Worm (Caenorhabditis elegans): ENCODE data around the gene dmsr-3.
A peak's percentile ranks its signal among the peaks of the same experiment; 100 is the strongest.

The dmsr-3 gene

DNA sequence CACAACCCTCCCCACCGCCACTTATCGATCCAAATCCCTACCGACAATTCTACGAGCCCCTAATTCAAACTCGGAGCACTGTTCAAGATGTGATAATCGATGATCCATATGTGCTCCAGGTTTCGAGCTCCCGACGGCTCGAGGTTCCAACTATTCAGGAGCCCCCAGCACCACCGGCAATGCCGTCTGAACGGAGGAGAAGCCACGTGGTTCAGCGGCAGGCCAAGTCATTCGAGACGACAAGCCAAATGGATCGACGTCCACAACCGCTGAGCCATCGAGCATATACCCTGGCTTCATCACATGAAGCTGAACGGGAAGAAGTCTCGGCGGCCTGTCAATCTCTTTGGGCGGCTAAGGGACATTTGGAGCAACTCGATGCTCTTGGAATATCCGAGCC is 55.4 kb downstream of the dmsr-3 start:
- TF ChIP-seq set-16 (GFP tag; IDR thresholded peaks at IDR 0.05) (peak; percentile 71), jun-1 (tag; optimal IDR thresholded peaks at IDR 0.05) (no peak), D1046.2 (GFP tag; IDR thresholded peaks at IDR 0.05) (0 out of 2 replicates have a peak, but pooled peaks have one; percentile 14)

DNA sequence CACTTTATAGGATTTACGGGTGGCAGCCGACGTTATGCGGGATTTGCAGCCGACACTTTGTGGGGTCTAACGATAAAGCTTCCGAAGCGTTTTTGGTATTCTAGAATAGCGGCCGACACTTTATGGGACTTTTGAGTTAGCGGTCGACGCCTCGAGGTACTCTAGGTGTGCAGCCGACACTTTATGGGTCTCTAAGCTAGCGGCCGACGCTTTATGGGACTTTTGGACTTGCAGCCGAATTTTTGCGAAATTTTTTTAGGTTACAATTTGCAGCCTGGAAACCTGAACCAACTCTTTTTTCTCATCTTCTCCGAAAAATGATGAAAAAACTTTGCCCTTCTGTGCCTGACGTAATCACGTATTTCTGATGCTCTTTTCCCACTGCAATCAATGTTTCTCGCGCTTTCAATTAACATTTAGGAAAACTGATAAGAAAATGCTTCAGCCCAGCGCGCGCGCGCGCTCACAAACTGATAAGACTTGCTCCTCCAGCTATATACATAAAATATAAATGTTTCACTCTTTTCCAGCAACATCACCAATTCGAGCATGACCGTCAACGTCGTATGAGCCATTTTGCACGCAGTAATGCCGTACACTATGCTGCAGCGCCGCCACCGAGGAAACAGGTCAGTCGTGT is 56.7 kb downstream of the dmsr-3 start:
- TF ChIP-seq nhr-77 (tag; optimal IDR thresholded peaks at IDR 0.05) (peak; percentile 40), unc-62 (GFP tag; optimal IDR thresholded peaks at IDR 0.05 in 1 of 2) (no peak), unc-62 (tag; optimal IDR thresholded peaks at IDR 0.05) (no peak), dmd-8 (GFP tag; IDR thresholded peaks at IDR 0.05) (no peak), spr-1 (tag; optimal IDR thresholded peaks at IDR 0.05) (no peak), hlh-11 (tag; optimal IDR thresholded peaks at IDR 0.05) (peak; percentile 81), madf-9 (GFP tag; conservative IDR thresholded peaks at IDR 0.05) (0 out of 2 replicates have a peak, but pooled peaks have one; percentile 20), pqm-1 (tag; optimal IDR thresholded peaks at IDR 0.05) (peak; percentile 87), hlh-30 (tag; optimal IDR thresholded peaks at IDR 0.05; ENCODE audit: insufficient read depth) (peak; percentile 69), lin-38 (GFP tag; IDR thresholded peaks at IDR 0.05) (no peak), mdl-1 (tag; optimal IDR thresholded peaks at IDR 0.05) (peak in 1 of 2 experiments; percentile 15), hif-1 (tag; optimal IDR thresholded peaks at IDR 0.05) (peak in 1 of 2 experiments; percentile 27), dve-1 (tag; optimal IDR thresholded peaks at IDR 0.05; ENCODE audit: insufficient read depth) (peak; percentile 67), aha-1 (tag) (peak; percentile 91), madf-5 (GFP tag; IDR thresholded peaks at IDR 0.05) (no peak), jun-1 (tag; optimal IDR thresholded peaks at IDR 0.05) (no peak), daf-16 (GFP tag; optimal IDR thresholded peaks at IDR 0.05) (no peak), daf-16 (tag; optimal IDR thresholded peaks at IDR 0.05) (peak; percentile 77), mes-2 (tag; optimal IDR thresholded peaks at IDR 0.05; ENCODE audit: poor library complexity, severe bottlenecking) (peak; percentile 53), mxl-2 (GFP tag; conservative IDR thresholded peaks at IDR 0.05) (0 out of 2 replicates have a peak, but pooled peaks have one; percentile 13), daf-19 (GFP tag; conservative IDR thresholded peaks at IDR 0.05) (no peak), tra-1 (GFP tag; IDR thresholded peaks at IDR 0.05) (peak; percentile 66; the same call in 1 of the 2 replicates), unc-130 (GFP tag; optimal IDR thresholded peaks at IDR 0.05) (no peak), lsy-2 (tag; optimal IDR thresholded peaks at IDR 0.05) (peak in 1 of 2 experiments; percentile 15), lin-1 (GFP tag; IDR thresholded peaks at IDR 0.05) (peak; percentile 45; the same call in 1 of the 2 replicates), nhr-28 (tag; optimal IDR thresholded peaks at IDR 0.05) (peak; percentile 74), sdz-12 (GFP tag; optimal IDR thresholded peaks at IDR 0.05) (no peak), F49E8.2 (tag; optimal IDR thresholded peaks at IDR 0.05; ENCODE audit: borderline replicate concordance) (no peak), dmd-6 (GFP tag; IDR thresholded peaks at IDR 0.05) (peak; percentile 95), php-3 (GFP tag; IDR thresholded peaks at IDR 0.05) (peak; percentile 59; the same call in 1 of the 2 replicates)

DNA sequence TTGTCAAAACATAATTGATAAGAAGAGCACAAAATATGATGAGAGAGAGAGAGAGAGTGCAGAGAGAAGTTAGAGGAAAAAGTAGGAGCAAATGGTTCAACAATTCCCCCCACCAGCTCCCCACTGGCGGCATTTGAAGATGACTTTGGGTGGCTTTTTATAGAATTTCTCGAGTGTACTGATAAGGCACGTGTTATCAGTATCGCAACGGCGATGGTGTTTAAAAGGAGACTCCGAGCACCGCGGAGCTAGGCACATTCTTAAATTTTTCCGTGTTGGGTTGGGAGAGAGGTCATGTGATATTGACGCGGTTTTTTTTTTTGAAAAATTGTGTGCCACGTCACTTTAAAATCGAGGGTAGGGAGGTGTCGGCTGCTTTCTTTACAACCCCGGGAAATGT is 57.5 kb downstream of the dmsr-3 start:
- peak; percentile 20 for TF ChIP-seq T20F7.1 (GFP tag; optimal IDR thresholded peaks at IDR 0.05)
- peak; percentile 55 for TF ChIP-seq mep-1 (tag; optimal IDR thresholded peaks at IDR 0.05)
- no peak for TF ChIP-seq rbr-2 (tag; optimal IDR thresholded peaks at IDR 0.05)
- TF ChIP-seq mdl-1 (tag; optimal IDR thresholded peaks at IDR 0.05): peak; percentile 79
- TF ChIP-seq ama-1 (optimal IDR thresholded peaks at IDR 0.05): peak; percentile 67
- peak; percentile 52 for TF ChIP-seq lin-13 (GFP tag; optimal IDR thresholded peaks at IDR 0.05)
- TF ChIP-seq nhr-48 (tag; optimal IDR thresholded peaks at IDR 0.05): peak; percentile 81
- TF ChIP-seq nhr-102 (tag; optimal IDR thresholded peaks at IDR 0.05): peak; percentile 70
- peak in 1 of 2 experiments; percentile 84 for TF ChIP-seq daf-16 (GFP tag; optimal IDR thresholded peaks at IDR 0.05)
- TF ChIP-seq daf-16 (tag; optimal IDR thresholded peaks at IDR 0.05): peak; percentile 85
- TF ChIP-seq nhr-77 (tag; optimal IDR thresholded peaks at IDR 0.05): peak; percentile 84
- no peak for TF ChIP-seq arid-1 (GFP tag; conservative IDR thresholded peaks at IDR 0.05)
- TF ChIP-seq fos-1 (tag; optimal IDR thresholded peaks at IDR 0.05): peak; percentile 28
- peak; percentile 94 for TF ChIP-seq dve-1 (tag; optimal IDR thresholded peaks at IDR 0.05; ENCODE audit: insufficient read depth)
- TF ChIP-seq snpc-4 (tag; optimal IDR thresholded peaks at IDR 0.05): peak; percentile 36
- TF ChIP-seq Y48G9A.11 (GFP tag; IDR thresholded peaks at IDR 0.05): no peak
- 0 out of 2 replicates have a peak, but pooled peaks have one; percentile 49 for TF ChIP-seq pha-4 (GFP tag; IDR thresholded peaks at IDR 0.05)
- no peak for TF ChIP-seq pha-4 (tag; optimal IDR thresholded peaks at IDR 0.05)
- no peak for TF ChIP-seq ztf-11 (tag; optimal IDR thresholded peaks at IDR 0.05)
- no peak for TF ChIP-seq aly-2 (tag; optimal IDR thresholded peaks at IDR 0.05)
- TF ChIP-seq zag-1 (tag; optimal IDR thresholded peaks at IDR 0.05): no peak

All from whole organism, L4 larva.